Worm (Caenorhabditis elegans) whole organism, early embryonic: ENCODE data around the gene decr-1.3.

Experiments used
- aly-1 ChIP-seq: sonication (generic microtip); optimal IDR thresholded peaks from 2 replicates; lab custom pipeline; 2016; ENCODE audit warnings: missing genetic modification characterization, missing compliant biosample characterization
- ama-1 ChIP-seq: fragments of 150-350 bp; optimal IDR thresholded peaks from 2 replicates; lab custom pipeline; 2014
- ceh-36 ChIP-seq: sonication (generic microtip); optimal IDR thresholded peaks from 2 replicates; lab custom pipeline; 2016; ENCODE audit warnings: missing genetic modification characterization, inconsistent platforms, missing compliant biosample characterization
- flt-1 ChIP-seq: fragments of 200-800 bp; sonication (Bioruptor generic); IDR thresholded peaks from 2 replicates; pipeline ENCODE4 v1.3.6; 2022; ENCODE audit warnings: missing genetic modification characterization, missing compliant biosample characterization
- scrt-1 ChIP-seq: fragments of 200-800 bp; sonication (Bioruptor generic); IDR thresholded peaks from 2 replicates; pipeline ENCODE4 v1.3.6; 2022; ENCODE audit warnings: missing genetic modification characterization, missing compliant biosample characterization
- tbx-37 ChIP-seq: fragments of 200-800 bp; sonication (Bioruptor generic); conservative IDR thresholded peaks from 2 replicates; pipeline ENCODE4 v1.3.6; 2022; ENCODE audit warnings: missing genetic modification reagents, missing genetic modification characterization, missing compliant biosample characterization

- TF ChIP-seq flt-1 (GFP tag; lab: Robert Waterston, UW) (no peak), tbx-37 (GFP tag; lab: Robert Waterston, UW) (no peak), ama-1 (lab: Kevin White, UChicago) (no peak), ceh-36 (tag; lab: Kevin White, UChicago) (no peak), aly-1 (tag; lab: Kevin White, UChicago) (no peak), scrt-1 (GFP tag; lab: Robert Waterston, UW) (no peak)
Measured at ce11 chrII:8193922-8194321, 20.6 kb upstream of the decr-1.3 start.
